Fruit fly (Drosophila melanogaster) whole organism, adult: ENCODE results near the gene Slc25A46b.

ENCODE experiments used
- CG11617 ChIP-seq: fragments of 200-800 bp; sonication (Bioruptor generic); optimal IDR thresholded peaks from 2 replicates; lab custom pipeline; 2017; ENCODE audit warnings: mild to moderate bottlenecking, missing biosample characterization, missing genetic modification reagents, missing genetic modification characterization
- CG12768 ChIP-seq: fragments of 200-800 bp; sonication (Bioruptor generic); optimal IDR thresholded peaks from 2 replicates; lab custom pipeline; 2017; ENCODE audit warnings: missing biosample characterization, missing genetic modification characterization, mild to moderate bottlenecking, moderate library complexity, missing genetic modification reagents
- CG14711 ChIP-seq: fragments of 200-800 bp; sonication (Bioruptor generic); optimal IDR thresholded peaks from 2 replicates; lab custom pipeline; 2018; ENCODE audit warnings: missing biosample characterization, mild to moderate bottlenecking, missing genetic modification characterization, moderate library complexity
- CG1620 ChIP-seq: fragments of 200-800 bp; sonication (Bioruptor generic); optimal IDR thresholded peaks from 2 replicates; lab custom pipeline; 2016; ENCODE audit warnings: missing biosample characterization, missing genetic modification characterization
- CG33017 ChIP-seq: fragments of 200-800 bp; sonication (Bioruptor generic); optimal IDR thresholded peaks from 2 replicates; lab custom pipeline; 2018; ENCODE audit warnings: missing biosample characterization, mild to moderate bottlenecking, missing genetic modification characterization, moderate library complexity
- CG5204 ChIP-seq: fragments of 200-800 bp; sonication (Bioruptor generic); optimal IDR thresholded peaks from 2 replicates; lab custom pipeline; 2016; ENCODE audit warnings: missing biosample characterization, missing genetic modification characterization
- CG7045 ChIP-seq: fragments of 200-800 bp; sonication (Bioruptor generic); optimal IDR thresholded peaks from 2 replicates; lab custom pipeline; 2017; ENCODE audit warnings: missing biosample characterization, mild to moderate bottlenecking, missing genetic modification characterization
- CG7101 ChIP-seq: fragments of 200-800 bp; sonication (Bioruptor generic); optimal IDR thresholded peaks from 2 replicates; lab custom pipeline; 2018; ENCODE audit warnings: missing biosample characterization, mild to moderate bottlenecking, missing genetic modification characterization, moderate library complexity
- Clk ChIP-seq: fragments of 200-800 bp; sonication (Bioruptor generic); optimal IDR thresholded peaks from 2 replicates; lab custom pipeline; 2017; ENCODE audit warnings: missing biosample characterization, missing genetic modification characterization
- Crg-1 ChIP-seq: fragments of 200-800 bp; sonication (Bioruptor generic); optimal IDR thresholded peaks from 2 replicates; lab custom pipeline; 2016; ENCODE audit warnings: missing biosample characterization, missing genetic modification characterization
- Hr96 ChIP-seq: fragments of 200-800 bp; sonication (Bioruptor generic); optimal IDR thresholded peaks from 2 replicates; lab custom pipeline; 2016; ENCODE audit warnings: missing biosample characterization, missing genetic modification characterization
- Mnt ChIP-seq: fragments of 200-800 bp; sonication (Bioruptor generic); optimal IDR thresholded peaks from 2 replicates; lab custom pipeline; 2016; ENCODE audit warnings: missing biosample characterization, mild to moderate bottlenecking, missing genetic modification characterization
- bab1 ChIP-seq: fragments of 200-800 bp; sonication (Bioruptor generic); optimal IDR thresholded peaks from 3 replicates; lab custom pipeline; 2019; ENCODE audit warnings: missing biosample characterization, mild to moderate bottlenecking, missing genetic modification characterization, moderate library complexity
- cic ChIP-seq: fragments of 200-800 bp; sonication (Bioruptor generic); optimal IDR thresholded peaks from 2 replicates; lab custom pipeline; 2017; ENCODE audit warnings: missing biosample characterization, mild to moderate bottlenecking, missing genetic modification characterization, moderate library complexity
- kay ChIP-seq: fragments of 200-800 bp; sonication (Bioruptor generic); peaks from one replicate; lab custom pipeline; 2016; ENCODE audit warnings: missing biosample characterization, missing genetic modification characterization, borderline replicate concordance
- ovo ChIP-seq: fragments of 200-800 bp; sonication (Bioruptor generic); optimal IDR thresholded peaks from 2 replicates; lab custom pipeline; 2016; ENCODE audit warnings: missing biosample characterization, missing genetic modification characterization
- pad ChIP-seq: fragments of 200-800 bp; sonication (Bioruptor generic); optimal IDR thresholded peaks from 3 replicates; lab custom pipeline; 2017; ENCODE audit warnings: missing biosample characterization, missing genetic modification characterization, mild to moderate bottlenecking, moderate library complexity, missing genetic modification reagents
- tj ChIP-seq: fragments of 200-800 bp; sonication (Bioruptor generic); optimal IDR thresholded peaks from 3 replicates; lab custom pipeline; 2017; ENCODE audit warnings: missing biosample characterization, mild to moderate bottlenecking, missing genetic modification characterization, moderate library complexity
- toe ChIP-seq: fragments of 200-800 bp; sonication (Bioruptor generic); optimal IDR thresholded peaks from 2 replicates; lab custom pipeline; 2016; ENCODE audit warnings: missing biosample characterization, missing genetic modification characterization

The Slc25A46b gene

dm6 chr2L:18096268-18096667 is at the start of gene Slc25A46b:
Slc25A46b (plus strand) TSS chr2L:18096568.
- TF ChIP-seq CG33017 (tag; lab: Kevin White, UChicago) (no peak), Hr96 (no peak), ovo (GFP tag; lab: Kevin White, UChicago) (no peak), Crg-1 (GFP tag; lab: Kevin White, UChicago) (no peak), toe (GFP tag; lab: Kevin White, UChicago) (no peak), CG1620 (GFP tag; lab: Kevin White, UChicago) (no peak), CG5204 (GFP tag; lab: Kevin White, UChicago) (no peak), CG12768 (GFP tag; lab: Kevin White, UChicago) (no peak), CG7101 (tag; lab: Kevin White, UChicago) (no peak), CG14711 (tag; lab: Kevin White, UChicago) (no peak), bab1 (GFP tag; lab: Kevin White, UChicago) (no peak), tj (no peak), pad (GFP tag; lab: Kevin White, UChicago) (no peak)

dm6 chr2L:18067266-18067665 is 29.1 kb upstream of the Slc25A46b start:
- TF ChIP-seq bab1 (GFP tag; lab: Kevin White, UChicago) (no peak), Hr96 (no peak), Clk (no peak), CG14711 (tag; lab: Kevin White, UChicago) (no peak), CG1620 (GFP tag; lab: Kevin White, UChicago) (no peak), pad (GFP tag; lab: Kevin White, UChicago) (no peak), toe (GFP tag; lab: Kevin White, UChicago) (no peak), CG7101 (tag; lab: Kevin White, UChicago) (no peak), cic (GFP tag; lab: Kevin White, UChicago) (no peak), CG7045 (no peak), tj (no peak)

dm6 chr2L:18077969-18078368 is 18.4 kb upstream of the Slc25A46b start, which contains the start of gene Arr1:
Arr1 (plus strand) TSS chr2L:18078269.
- TF ChIP-seq CG33017 (tag; lab: Kevin White, UChicago) (no peak), CG5204 (GFP tag; lab: Kevin White, UChicago) (no peak), Clk (no peak), Mnt (GFP tag; lab: Kevin White, UChicago) (no peak), CG11617 (GFP tag; lab: Kevin White, UChicago) (no peak), CG7101 (tag; lab: Kevin White, UChicago) (no peak), cic (GFP tag; lab: Kevin White, UChicago) (no peak), Crg-1 (GFP tag; lab: Kevin White, UChicago) (no peak), Hr96 (no peak), tj (no peak), CG7045 (no peak), CG1620 (GFP tag; lab: Kevin White, UChicago) (no peak), CG12768 (GFP tag; lab: Kevin White, UChicago) (no peak)

- TF ChIP-seq ovo (GFP tag; lab: Kevin White, UChicago) (no peak), CG12768 (GFP tag; lab: Kevin White, UChicago) (no peak), CG14711 (tag; lab: Kevin White, UChicago) (no peak), Crg-1 (GFP tag; lab: Kevin White, UChicago) (no peak), Clk (no peak), Mnt (GFP tag; lab: Kevin White, UChicago) (no peak), bab1 (GFP tag; lab: Kevin White, UChicago) (no peak), CG1620 (GFP tag; lab: Kevin White, UChicago) (no peak), kay (no peak), pad (GFP tag; lab: Kevin White, UChicago) (no peak), CG33017 (tag; lab: Kevin White, UChicago) (no peak), CG7101 (tag; lab: Kevin White, UChicago) (no peak), tj (no peak), CG7045 (no peak), cic (GFP tag; lab: Kevin White, UChicago) (no peak)
Observed at dm6 chr2L:18081328-18081727, 15.0 kb upstream of the Slc25A46b start, which contains the start of gene ninaD. ninaD (plus strand) TSS chr2L:18081628.

- TF ChIP-seq toe (GFP tag; lab: Kevin White, UChicago) (no peak), Mnt (GFP tag; lab: Kevin White, UChicago) (no peak), CG12768 (GFP tag; lab: Kevin White, UChicago) (no peak), kay (no peak), CG1620 (GFP tag; lab: Kevin White, UChicago) (no peak), CG7045 (no peak), cic (GFP tag; lab: Kevin White, UChicago) (no peak), ovo (GFP tag; lab: Kevin White, UChicago) (no peak), CG7101 (tag; lab: Kevin White, UChicago) (no peak), Clk (no peak)
Observed at dm6 chr2L:18083956-18084355, 12.4 kb upstream of the Slc25A46b start, which contains the start of gene CG31741. CG31741 (plus strand) TSS chr2L:18084256.

dm6 chr2L:18091705-18092104 is 4.7 kb upstream of the Slc25A46b start:
- TF ChIP-seq CG12768 (GFP tag; lab: Kevin White, UChicago) (no peak), CG5204 (GFP tag; lab: Kevin White, UChicago) (no peak), tj (no peak), Clk (no peak), toe (GFP tag; lab: Kevin White, UChicago) (no peak), CG14711 (tag; lab: Kevin White, UChicago) (no peak), Mnt (GFP tag; lab: Kevin White, UChicago) (no peak), CG33017 (tag; lab: Kevin White, UChicago) (no peak), Hr96 (no peak), CG7101 (tag; lab: Kevin White, UChicago) (no peak), kay (no peak)
